Fruit fly (Drosophila melanogaster) whole organism, adult: ENCODE data around the gene CG33296.
"Not testable (repeated sequence)": the region's sequence is repeated elsewhere in the genome, so short reads cannot be mapped to it uniquely, and the experiment has no call there.

Experiments
- Clk ChIP-seq: fragments of 200-800 bp; sonication (Bioruptor generic); optimal IDR thresholded peaks from 2 replicates; lab custom pipeline; 2017; ENCODE audit warnings: missing biosample characterization, missing genetic modification characterization
- bab1 ChIP-seq: fragments of 200-800 bp; sonication (Bioruptor generic); optimal IDR thresholded peaks from 3 replicates; lab custom pipeline; 2019; ENCODE audit warnings: missing biosample characterization, mild to moderate bottlenecking, missing genetic modification characterization, moderate library complexity
- pad ChIP-seq: fragments of 200-800 bp; sonication (Bioruptor generic); optimal IDR thresholded peaks from 3 replicates; lab custom pipeline; 2017; ENCODE audit warnings: missing biosample characterization, missing genetic modification characterization, mild to moderate bottlenecking, moderate library complexity, missing genetic modification reagents

DNA sequence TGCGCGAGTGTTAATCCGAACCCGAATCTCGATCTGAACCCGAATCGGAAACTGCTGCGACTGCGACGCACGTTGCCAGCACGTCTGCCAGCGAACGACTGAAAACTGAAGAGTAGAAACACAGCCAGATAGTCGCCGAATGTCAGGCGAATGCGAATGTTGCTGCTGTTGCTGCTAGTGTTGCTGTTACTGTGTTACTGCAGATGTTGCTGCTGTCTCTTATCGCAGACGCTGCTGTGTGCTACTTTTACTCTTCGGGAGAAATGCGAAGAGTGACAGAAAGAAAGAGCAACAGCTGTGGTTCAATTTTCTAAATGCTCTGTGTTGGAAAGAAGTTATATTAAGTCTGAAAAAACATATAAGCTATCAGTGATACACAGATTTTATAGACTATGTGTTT lies 22.3 kb upstream of the CG33296 start, which contains the start of gene CG31904:
- not testable (repeated sequence) for TF ChIP-seq pad, bab1, Clk (GFP tag; lab: Kevin White, UChicago)
